Worm (Caenorhabditis elegans) whole organism, L1 larva: ENCODE results near the gene sor-1.

Experiments used
- C16A3.4 ChIP-seq: fragments of 150-350 bp; optimal IDR thresholded peaks from 2 replicates; lab custom pipeline; 2014; ENCODE audit warnings: missing biosample characterization, missing genetic modification characterization
- aha-1 ChIP-seq: fragments of 150-350 bp; optimal IDR thresholded peaks from 2 replicates; lab custom pipeline; 2014; ENCODE audit warnings: missing biosample characterization, missing genetic modification characterization
- alr-1 ChIP-seq: fragments of 200-800 bp; sonication (Bioruptor generic); optimal IDR thresholded peaks from 2 replicates; lab custom pipeline; 2018; ENCODE audit warnings: borderline replicate concordance, mild to moderate bottlenecking, missing genetic modification characterization, missing compliant biosample characterization
- aly-2 ChIP-seq: fragments of 150-350 bp; optimal IDR thresholded peaks from 2 replicates; lab custom pipeline; 2014; ENCODE audit warnings: missing biosample characterization, missing genetic modification characterization
- blmp-1 ChIP-seq: fragments of 150-350 bp; optimal IDR thresholded peaks from 2 replicates; lab custom pipeline; 2014; ENCODE audit warnings: missing biosample characterization, missing genetic modification characterization
- ceh-82 ChIP-seq, 3 experiments: fragments of 150-350 bp in 1 of 3; sonication (generic microtip) in 2 of 3; optimal IDR thresholded peaks; 2 replicates each; lab custom pipeline; 2014 to 2017; ENCODE audit warnings: missing biosample characterization in 3 of 3, missing genetic modification characterization in 3 of 3
- ceh-88 ChIP-seq: fragments of 200-800 bp; sonication (Bioruptor generic); IDR thresholded peaks from 2 replicates; pipeline ENCODE4 v1.3.6; 2022; ENCODE audit warnings: missing genetic modification characterization, missing compliant biosample characterization
- ces-1 ChIP-seq: fragments of 150-350 bp; optimal IDR thresholded peaks from 2 replicates; lab custom pipeline; 2014; ENCODE audit warnings: missing biosample characterization, missing genetic modification reagents, missing genetic modification characterization
- dsc-1 ChIP-seq: sonication (generic microtip); optimal IDR thresholded peaks from 2 replicates; lab custom pipeline; 2016; ENCODE audit warnings: mild to moderate bottlenecking, missing genetic modification characterization, missing compliant biosample characterization
- efl-1 ChIP-seq, 4 experiments: fragments of 150-350 bp; optimal IDR thresholded peaks in 3 of 4; peaks in 1 of 4; 1 replicate in 1 of 4; 2 replicates in 3 of 4; lab custom pipeline; 2014; ENCODE audit warnings: missing biosample characterization in 2 of 4, missing genetic modification characterization in 2 of 4, missing genetic modification reagents in 2 of 4
- egl-13 ChIP-seq: sonication (generic microtip); optimal IDR thresholded peaks from 2 replicates; lab custom pipeline; 2016; ENCODE audit warnings: missing genotype, missing genetic modification reagents, missing genetic modification characterization, missing compliant biosample characterization
- egl-27 ChIP-seq, 2 experiments: fragments of 150-350 bp in 1 of 2; sonication (generic microtip); optimal IDR thresholded peaks; 3 replicates each; lab custom pipeline; 2017 to 2018; ENCODE audit warnings: missing biosample characterization in 2 of 2, missing genetic modification characterization in 2 of 2, missing genetic modification reagents in 2 of 2
- elt-2 ChIP-seq: sonication (generic microtip); optimal IDR thresholded peaks from 2 replicates; lab custom pipeline; 2016; ENCODE audit warnings: missing genetic modification characterization, mild to moderate bottlenecking, inconsistent platforms, missing compliant biosample characterization, missing genetic modification reagents
- ets-5 ChIP-seq: fragments of 200-800 bp; sonication (Bioruptor generic); IDR thresholded peaks from 2 replicates; pipeline ENCODE4 v1.3.6; 2022; ENCODE audit warnings: missing genetic modification characterization, missing compliant biosample characterization
- fkh-8 ChIP-seq: sonication (generic microtip); optimal IDR thresholded peaks from 2 replicates; lab custom pipeline; 2016; ENCODE audit warnings: mild to moderate bottlenecking, missing genetic modification characterization, missing compliant biosample characterization
- fos-1 ChIP-seq: fragments of 150-350 bp; optimal IDR thresholded peaks from 2 replicates; lab custom pipeline; 2014; ENCODE audit warnings: missing biosample characterization, missing genetic modification characterization
- hlh-17 ChIP-seq: fragments of 200-800 bp; sonication (Bioruptor generic); optimal IDR thresholded peaks from 2 replicates; lab custom pipeline; 2018; ENCODE audit warnings: missing genetic modification characterization, mild to moderate bottlenecking, missing compliant biosample characterization, moderate library complexity, borderline replicate concordance
- irx-1 ChIP-seq: sonication (generic microtip); optimal IDR thresholded peaks from 2 replicates; lab custom pipeline; 2016; ENCODE audit warnings: missing genetic modification characterization, missing compliant biosample characterization
- isw-1 ChIP-seq: fragments of 200-800 bp; sonication (Bioruptor generic); IDR thresholded peaks from 2 replicates; pipeline ENCODE4 v1.3.6; 2022; ENCODE audit warnings: missing genetic modification characterization, missing compliant biosample characterization
- lin-14 ChIP-seq: fragments of 200-800 bp; sonication (Bioruptor generic); optimal IDR thresholded peaks from 2 replicates; lab custom pipeline; 2018; ENCODE audit warnings: mild to moderate bottlenecking, missing genetic modification characterization, moderate library complexity, missing compliant biosample characterization
- lin-15B ChIP-seq: fragments of 150-350 bp; sonication (generic microtip); optimal IDR thresholded peaks from 3 replicates; lab custom pipeline; 2014; ENCODE audit warnings: missing biosample characterization, missing genetic modification characterization
- lin-35 ChIP-seq, 2 experiments: fragments of 150-350 bp; optimal IDR thresholded peaks; 2 replicates each; lab custom pipeline; 2014; ENCODE audit warnings: missing biosample characterization in 2 of 2, missing genetic modification characterization in 2 of 2, missing genetic modification reagents in 2 of 2
- lir-3 ChIP-seq: sonication (generic microtip); optimal IDR thresholded peaks from 2 replicates; lab custom pipeline; 2016; ENCODE audit warnings: mild to moderate bottlenecking, missing genetic modification characterization, moderate library complexity, missing compliant biosample characterization; ENCODE audit not compliant: poor library complexity
- lsy-2 ChIP-seq, 2 experiments: fragments of 150-350 bp; optimal IDR thresholded peaks; 2 replicates each; lab custom pipeline; 2014; ENCODE audit warnings: missing biosample characterization in 2 of 2, missing genetic modification characterization in 2 of 2
- mdl-1 ChIP-seq, 2 experiments: fragments of 150-350 bp; optimal IDR thresholded peaks; 2 replicates each; lab custom pipeline; 2014 to 2017; ENCODE audit warnings: missing biosample characterization in 2 of 2, missing genetic modification characterization in 2 of 2, inconsistent platforms in 1 of 2
- mef-2 ChIP-seq: fragments of 150-350 bp; optimal IDR thresholded peaks from 2 replicates; lab custom pipeline; 2014; ENCODE audit warnings: missing biosample characterization, missing genetic modification characterization
- mep-1 ChIP-seq: fragments of 150-350 bp; optimal IDR thresholded peaks from 2 replicates; lab custom pipeline; 2014; ENCODE audit warnings: missing biosample characterization, missing genetic modification characterization
- nhr-19 ChIP-seq: fragments of 200-800 bp; sonication (Bioruptor generic); conservative IDR thresholded peaks from 2 replicates; pipeline ENCODE4 v1.3.6; 2022; ENCODE audit warnings: missing genetic modification characterization, missing compliant biosample characterization
- nhr-20 ChIP-seq: sonication (generic microtip); optimal IDR thresholded peaks from 2 replicates; lab custom pipeline; 2016; ENCODE audit warnings: mild to moderate bottlenecking, missing genetic modification characterization, missing compliant biosample characterization
- nhr-237 ChIP-seq: fragments of 150-350 bp; optimal IDR thresholded peaks from 2 replicates; lab custom pipeline; 2014; ENCODE audit warnings: missing biosample characterization, missing genetic modification characterization
- nhr-28 ChIP-seq: fragments of 150-350 bp; optimal IDR thresholded peaks from 2 replicates; lab custom pipeline; 2014; ENCODE audit warnings: missing biosample characterization, missing genetic modification characterization
- nhr-47 ChIP-seq: sonication (generic microtip); optimal IDR thresholded peaks from 2 replicates; lab custom pipeline; 2016; ENCODE audit warnings: mild to moderate bottlenecking, missing genetic modification characterization, moderate library complexity, missing compliant biosample characterization
- nhr-71 ChIP-seq: sonication (generic microtip); optimal IDR thresholded peaks from 2 replicates; lab custom pipeline; 2016; ENCODE audit warnings: mild to moderate bottlenecking, missing genetic modification characterization, moderate library complexity, missing compliant biosample characterization
- nhr-77 ChIP-seq: fragments of 150-350 bp; optimal IDR thresholded peaks from 2 replicates; lab custom pipeline; 2014; ENCODE audit warnings: missing biosample characterization, missing genetic modification characterization
- nhr-90 ChIP-seq: sonication (generic microtip); optimal IDR thresholded peaks from 2 replicates; lab custom pipeline; 2016; ENCODE audit warnings: mild to moderate bottlenecking, missing genetic modification characterization, missing compliant biosample characterization; ENCODE audit not compliant: poor library complexity
- pax-3 ChIP-seq: fragments of 200-800 bp; sonication (Bioruptor generic); optimal IDR thresholded peaks from 2 replicates; lab custom pipeline; 2018; ENCODE audit warnings: mild to moderate bottlenecking, missing genetic modification characterization, moderate library complexity, missing compliant biosample characterization
- pqm-1 ChIP-seq: sonication (generic microtip); optimal IDR thresholded peaks from 3 replicates; lab custom pipeline; 2017; ENCODE audit warnings: missing biosample characterization, missing genetic modification characterization
- skn-1 ChIP-seq: fragments of 150-350 bp; optimal IDR thresholded peaks from 2 replicates; lab custom pipeline; 2014; ENCODE audit warnings: missing biosample characterization, missing genetic modification characterization
- sptf-1 ChIP-seq: fragments of 150-350 bp; optimal IDR thresholded peaks from 2 replicates; lab custom pipeline; 2014; ENCODE audit warnings: missing biosample characterization, missing genetic modification characterization
- tbx-2 ChIP-seq: sonication (generic microtip); optimal IDR thresholded peaks from 2 replicates; lab custom pipeline; 2016; ENCODE audit warnings: missing genetic modification characterization, missing compliant biosample characterization
- unc-130 ChIP-seq: fragments of 150-350 bp; optimal IDR thresholded peaks from 2 replicates; lab custom pipeline; 2017; ENCODE audit warnings: missing biosample characterization, missing genetic modification characterization, inconsistent platforms
- unc-30 ChIP-seq: sonication (generic microtip); optimal IDR thresholded peaks from 2 replicates; lab custom pipeline; 2017; ENCODE audit warnings: missing biosample characterization, missing genetic modification characterization
- unc-86 ChIP-seq: sonication (generic microtip); optimal IDR thresholded peaks from 2 replicates; lab custom pipeline; 2016; ENCODE audit warnings: missing genetic modification characterization, missing compliant biosample characterization

Gene sor-1

ce11 chrIII:8392307-8392706 lies 25.7 kb upstream of the sor-1 start (continued):
- TF ChIP-seq irx-1 (tag; lab: Kevin White, UChicago) (no peak), nhr-19 (GFP tag; lab: Robert Waterston, UW) (no peak), ces-1 (GFP tag; lab: Kevin White, UChicago) (peak; percentile 4), mep-1 (tag; lab: Kevin White, UChicago) (peak; percentile 37), aha-1 (tag; lab: Kevin White, UChicago) (no peak), aly-2 (tag; lab: Kevin White, UChicago) (no peak), pax-3 (tag; lab: Kevin White, UChicago) (peak; percentile 50), egl-27 (tag; optimal IDR thresholded peaks at IDR 0.05; lab: Kevin White, UChicago) (no peak), pqm-1 (tag; lab: Kevin White, UChicago) (no peak), nhr-237 (tag; lab: Kevin White, UChicago) (no peak), ceh-88 (GFP tag; lab: Robert Waterston, UW) (no peak), unc-30 (no peak), nhr-47 (peak; percentile 42), unc-130 (tag; lab: Kevin White, UChicago) (no peak), skn-1 (tag; lab: Kevin White, UChicago) (no peak), isw-1 (GFP tag; lab: Robert Waterston, UW) (peak; percentile 7; the same call in 1 of the 2 replicates), nhr-77 (tag; lab: Kevin White, UChicago) (no peak), sptf-1 (tag; lab: Kevin White, UChicago) (no peak)
- TF ChIP-seq, all 84 proteins: peak for 23

- TF ChIP-seq lir-3 (tag; lab: Kevin White, UChicago) = no peak
- TF ChIP-seq blmp-1 (tag; lab: Kevin White, UChicago) = no peak
- no peak for TF ChIP-seq nhr-20 (tag; lab: Kevin White, UChicago)
- TF ChIP-seq fkh-8 (tag; lab: Kevin White, UChicago) = peak; percentile 26
- TF ChIP-seq fos-1 (tag; lab: Kevin White, UChicago) = no peak
- peak in 1 of 2 experiments; percentile 9 for TF ChIP-seq lsy-2 (tag; optimal IDR thresholded peaks at IDR 0.05; lab: Kevin White, UChicago)
- no peak for TF ChIP-seq C16A3.4 (tag; lab: Kevin White, UChicago)
- peak in 1 of 2 experiments; percentile 3 for TF ChIP-seq lin-35 (GFP tag; optimal IDR thresholded peaks at IDR 0.05; lab: Kevin White, UChicago)
- TF ChIP-seq elt-2 = no peak
- TF ChIP-seq aly-2 (tag; lab: Kevin White, UChicago) = no peak
- no peak for TF ChIP-seq mdl-1 (tag; optimal IDR thresholded peaks at IDR 0.05; lab: Kevin White, UChicago)
- no peak for TF ChIP-seq unc-30
- TF ChIP-seq nhr-28 = no peak
- no peak for TF ChIP-seq mep-1 (tag; lab: Kevin White, UChicago)
- TF ChIP-seq nhr-77 (tag; lab: Kevin White, UChicago) = no peak
- TF ChIP-seq mef-2 (tag; lab: Kevin White, UChicago) = no peak
- no peak for TF ChIP-seq alr-1 (tag; lab: Kevin White, UChicago)
- TF ChIP-seq ceh-88 (GFP tag; lab: Robert Waterston, UW) = no peak
- no peak for TF ChIP-seq lin-15B
- TF ChIP-seq ets-5 (GFP tag; lab: Robert Waterston, UW) = no peak
- TF ChIP-seq efl-1 (optimal IDR thresholded peaks at IDR 0.05; lab: Kevin White, UChicago) = no peak
- peak in 1 of 2 experiments; percentile 76 for TF ChIP-seq efl-1 (GFP tag; optimal IDR thresholded peaks at IDR 0.05 in 1 of 2; lab: Kevin White, UChicago)
- TF ChIP-seq nhr-71 (tag; lab: Kevin White, UChicago) = peak; percentile 34
- no peak for TF ChIP-seq ceh-82 (tag; optimal IDR thresholded peaks at IDR 0.05; lab: Kevin White, UChicago)
- no peak for TF ChIP-seq ces-1 (GFP tag; lab: Kevin White, UChicago)
- TF ChIP-seq tbx-2 (tag; lab: Kevin White, UChicago) = no peak
- TF ChIP-seq lin-14 (GFP tag; lab: Kevin White, UChicago) = peak; percentile 68
- no peak for TF ChIP-seq nhr-90 (tag; lab: Kevin White, UChicago)
- no peak for TF ChIP-seq hlh-17 (GFP tag; lab: Kevin White, UChicago)
- TF ChIP-seq unc-86 (tag; lab: Kevin White, UChicago) = peak; percentile 52
- TF ChIP-seq pqm-1 (tag; lab: Kevin White, UChicago) = no peak
- TF ChIP-seq dsc-1 (tag; lab: Kevin White, UChicago) = peak; percentile 18
- peak; percentile 15 for TF ChIP-seq egl-13
- TF ChIP-seq isw-1 (GFP tag; lab: Robert Waterston, UW) = no peak; the same call in 1 of the 2 replicates
These were observed 23.3 kb upstream of the sor-1 start, which contains the start of gene ZK353.10 for ce11 chrIII:8394374-8395302. Gene ZK353.10, minus strand, starts transcription at chrIII:8394424.
